Fruit fly (Drosophila melanogaster) whole organism, larva: ENCODE results near the gene Sas10.
A peak's percentile ranks its signal among the peaks of the same experiment; 100 is the strongest.

Source experiments
- noc ChIP-seq: fragments of 200-800 bp; sonication (Bioruptor generic); optimal IDR thresholded peaks from 3 replicates; lab custom pipeline; 2019; ENCODE audit warnings: missing biosample characterization, mild to moderate bottlenecking, missing genetic modification characterization, moderate library complexity

The Sas10 gene

dm6 chrX:5317170-5317569 lies at the start of gene Sas10, which contains the start of gene CG15930:
Sas10 (plus strand) TSS chrX:5317409.
CG15930 (minus strand) TSS chrX:5317295.
- TF ChIP-seq noc (tag; lab: Kevin White, UChicago), result no peak

dm6 chrX:5285835-5286234 lies 31.4 kb upstream of the Sas10 start:
- TF ChIP-seq noc (tag; lab: Kevin White, UChicago), result no peak

dm6 chrX:5286513-5286912 lies 30.7 kb upstream of the Sas10 start:
- TF ChIP-seq noc (tag; lab: Kevin White, UChicago), result no peak

- TF ChIP-seq noc (tag; lab: Kevin White, UChicago), result no peak
Observed at dm6 chrX:5289692-5290091, 27.5 kb upstream of the Sas10 start.

dm6 chrX:5293141-5293540 lies 24.1 kb upstream of the Sas10 start:
- no peak for TF ChIP-seq noc (tag; lab: Kevin White, UChicago)

- TF ChIP-seq noc (tag; lab: Kevin White, UChicago), result no peak
Observed at dm6 chrX:5295766-5296165, 21.4 kb upstream of the Sas10 start, which contains the start of gene CG42749. CG42749 (plus strand) TSS chrX:5296066.

- TF ChIP-seq noc (tag; lab: Kevin White, UChicago), result no peak
Observed at dm6 chrX:5299957-5300356, 17.3 kb upstream of the Sas10 start.

dm6 chrX:5300623-5301283 lies 16.5 kb upstream of the Sas10 start:
- TF ChIP-seq noc (tag; lab: Kevin White, UChicago), result no peak

dm6 chrX:5305591-5305990 lies 11.6 kb upstream of the Sas10 start, which contains the start of gene CG3323:
CG3323 (minus strand) TSS chrX:5305691.
- TF ChIP-seq noc (tag; lab: Kevin White, UChicago), result no peak

dm6 chrX:5307317-5307716 lies 9.9 kb upstream of the Sas10 start, which contains the start of gene CG17764:
CG17764 (minus strand) TSS chrX:5307417.
- TF ChIP-seq noc (tag; lab: Kevin White, UChicago), result no peak

dm6 chrX:5308963-5309362 lies 8.2 kb upstream of the Sas10 start, which contains the start of the genes Cdk7 and snf:
Cdk7 (minus strand) TSS chrX:5308983.
snf (plus strand) TSS chrX:5309242.
- no peak for TF ChIP-seq noc (tag; lab: Kevin White, UChicago)

dm6 chrX:5311838-5312339 lies 5.3 kb upstream of the Sas10 start, which contains the start of the genes TrxT and dhd:
TrxT (minus strand) TSS chrX:5311888.
dhd (plus strand) TSS chrX:5312171.
- no peak for TF ChIP-seq noc (tag; lab: Kevin White, UChicago)

- no peak for TF ChIP-seq noc (tag; lab: Kevin White, UChicago)
Observed at dm6 chrX:5312958-5313357, 4.3 kb upstream of the Sas10 start, which contains the start of gene CG4198. CG4198 (plus strand) TSS chrX:5313258.

dm6 chrX:5322459-5322883 lies 5.3 kb downstream of the Sas10 start, which contains the start of gene Rnp4F:
Rnp4F (minus strand) TSS chrX:5322696.
- TF ChIP-seq noc (tag; lab: Kevin White, UChicago), result peak; percentile 68

- TF ChIP-seq noc (tag; lab: Kevin White, UChicago), result no peak
Observed at dm6 chrX:5323636-5324035, 6.4 kb downstream of the Sas10 start, which contains the start of gene Mcm3. Mcm3 (plus strand) TSS chrX:5323855.

- peak; percentile 5 for TF ChIP-seq noc (tag; lab: Kevin White, UChicago)
Observed at dm6 chrX:5329266-5329898, 12.2 kb downstream of the Sas10 start, which contains the start of the genes CG3309 and XRCC1. CG3309 (minus strand) TSS chrX:5329347. XRCC1 (plus strand) TSS chrX:5329876.
